Fruit fly (Drosophila melanogaster): ENCODE measurements around the gene CG15544.
A peak's percentile ranks its signal among the peaks of the same experiment; 100 is the strongest.

CG15544 gene

dm6 chr3R:30888550-30889259, 61.1 kb downstream of the CG15544 start, which contains the start of gene Sap-r (continued):
- TF ChIP-seq Dp (GFP tag; optimal IDR thresholded peaks at IDR 0.05) (peak; percentile 54), hth (optimal IDR thresholded peaks at IDR 0.05) (no peak), h (optimal IDR thresholded peaks at IDR 0.05) (no peak), ab (GFP tag; optimal IDR thresholded peaks at IDR 0.05) (no peak), cas (GFP tag; IDR thresholded peaks at IDR 0.05) (no peak), PHDP (tag; optimal IDR thresholded peaks at IDR 0.05) (no peak), Dad (GFP tag; optimal IDR thresholded peaks at IDR 0.05) (no peak), CG4404 (GFP tag; IDR thresholded peaks at IDR 0.05) (no peak), nmo (GFP tag; optimal IDR thresholded peaks at IDR 0.05) (peak; percentile 65), CG6791 (GFP tag; IDR thresholded peaks at IDR 0.05; ENCODE audit: partially characterized antibody) (peak; percentile 78), org-1 (GFP tag; optimal IDR thresholded peaks at IDR 0.05) (no peak), chn (GFP tag; optimal IDR thresholded peaks at IDR 0.05) (no peak), Mrtf (GFP tag; IDR thresholded peaks at IDR 0.05) (no peak), Hand (GFP tag; optimal IDR thresholded peaks at IDR 0.05) (no peak), Gug (GFP tag; IDR thresholded peaks at IDR 0.05) (no peak), CG6654 (GFP tag; optimal IDR thresholded peaks at IDR 0.05) (no peak), Drgx (GFP tag; IDR thresholded peaks at IDR 0.05) (no peak), Optix (GFP tag; IDR thresholded peaks at IDR 0.05) (no peak), Dll (GFP tag; IDR thresholded peaks at IDR 0.05; ENCODE audit: partially characterized antibody) (peak; percentile 70), CG5953 (GFP tag; IDR thresholded peaks at IDR 0.05) (no peak), Meics (GFP tag; optimal IDR thresholded peaks at IDR 0.05) (no peak), ATbp (GFP tag; optimal IDR thresholded peaks at IDR 0.05) (no peak), CG17612 (GFP tag; IDR thresholded peaks at IDR 0.05) (no peak), trem (tag; optimal IDR thresholded peaks at IDR 0.05) (peak; percentile 71), wdn (GFP tag; IDR thresholded peaks at IDR 0.05) (no peak), MBD-R2 (GFP tag; IDR thresholded peaks at IDR 0.05) (peak; percentile 52), CkIIα-i1 (GFP tag; IDR thresholded peaks at IDR 0.05) (no peak), CG10147 (GFP tag; optimal IDR thresholded peaks at IDR 0.05) (peak; percentile 23), Blimp-1 (GFP tag; optimal IDR thresholded peaks at IDR 0.05) (no peak), Lhr (GFP tag; optimal IDR thresholded peaks at IDR 0.05) (peak; percentile 98), ssp (GFP tag; IDR thresholded peaks at IDR 0.05) (no peak), CG10321 (GFP tag; IDR thresholded peaks at IDR 0.05) (no peak), Fer1 (GFP tag; optimal IDR thresholded peaks at IDR 0.05) (peak; percentile 50), CG12299 (tag; optimal IDR thresholded peaks at IDR 0.05) (peak; percentile 34), z (GFP tag; IDR thresholded peaks at IDR 0.05) (no peak), CG11696 (GFP tag; IDR thresholded peaks at IDR 0.05) (no peak), unpg (GFP tag; optimal IDR thresholded peaks at IDR 0.05) (no peak), sob (GFP tag; IDR thresholded peaks at IDR 0.05) (no peak), CG2678 (tag; optimal IDR thresholded peaks at IDR 0.05) (no peak), CG5245 (GFP tag; optimal IDR thresholded peaks at IDR 0.05) (no peak), bigmax (GFP tag; optimal IDR thresholded peaks at IDR 0.05) (no peak), CG17359 (tag; optimal IDR thresholded peaks at IDR 0.05) (no peak), CG1024 (GFP tag; IDR thresholded peaks at IDR 0.05) (no peak), CG18764 (GFP tag; optimal IDR thresholded peaks at IDR 0.05) (no peak), NC2α (GFP tag; optimal IDR thresholded peaks at IDR 0.05) (no peak), Sin3A (optimal IDR thresholded peaks at IDR 0.05) (peak; percentile 19), sr (GFP tag; IDR thresholded peaks at IDR 0.05) (no peak), mld (GFP tag; IDR thresholded peaks at IDR 0.05; ENCODE audit: partially characterized antibody) (no peak), Jarid2 (GFP tag; optimal IDR thresholded peaks at IDR 0.05) (peak; percentile 24), tna (GFP tag; IDR thresholded peaks at IDR 0.05; ENCODE audit: partially characterized antibody) (peak; percentile 41), HLH54F (GFP tag; optimal IDR thresholded peaks at IDR 0.05) (no peak), CG18011 (GFP tag; optimal IDR thresholded peaks at IDR 0.05) (no peak)

Data from whole organism, embryonic.